Worm (Caenorhabditis elegans) whole organism, L3 larva: ENCODE results near the gene fbxc-28.

Source experiments
- R02D3.7 ChIP-seq: fragments of 150-350 bp; optimal IDR thresholded peaks from 2 replicates; lab custom pipeline; 2014; ENCODE audit warnings: missing biosample characterization, missing genetic modification characterization
- ZK546.5 ChIP-seq: sonication (generic microtip); optimal IDR thresholded peaks from 2 replicates; lab custom pipeline; 2017; ENCODE audit warnings: missing biosample characterization, missing genetic modification characterization
- ceh-28 ChIP-seq: fragments of 150-350 bp; optimal IDR thresholded peaks from 2 replicates; lab custom pipeline; 2014; ENCODE audit warnings: missing biosample characterization, missing genetic modification reagents, missing genetic modification characterization
- ceh-82 ChIP-seq: fragments of 150-350 bp; optimal IDR thresholded peaks from 2 replicates; lab custom pipeline; 2014; ENCODE audit warnings: missing biosample characterization, missing genetic modification characterization
- ceh-9 ChIP-seq: sonication (generic microtip); optimal IDR thresholded peaks from 2 replicates; lab custom pipeline; 2018; ENCODE audit warnings: missing biosample characterization, missing genetic modification characterization
- daf-12 ChIP-seq: fragments of 150-350 bp; optimal IDR thresholded peaks from 2 replicates; lab custom pipeline; 2014; ENCODE audit warnings: missing biosample characterization, missing genetic modification reagents, missing genetic modification characterization
- egl-5 ChIP-seq: fragments of 150-350 bp; optimal IDR thresholded peaks from 2 replicates; lab custom pipeline; 2017; ENCODE audit warnings: missing biosample characterization, missing genetic modification reagents, missing genetic modification characterization, inconsistent platforms
- elt-1 ChIP-seq: fragments of 150-350 bp; optimal IDR thresholded peaks from 2 replicates; lab custom pipeline; 2014; ENCODE audit warnings: missing biosample characterization, missing genetic modification characterization
- elt-3 ChIP-seq, 3 experiments: fragments of 150-350 bp in 1 of 3; sonication (generic microtip) in 2 of 3; optimal IDR thresholded peaks; 2 replicates in 2 of 3; 4 replicates in 1 of 3; lab custom pipeline; 2014 to 2017; ENCODE audit warnings: missing biosample characterization in 3 of 3, missing genetic modification characterization in 3 of 3
- eor-1 ChIP-seq, 2 experiments: fragments of 150-350 bp; optimal IDR thresholded peaks; 2 replicates each; lab custom pipeline; 2014 to 2018; ENCODE audit warnings: missing biosample characterization in 2 of 2, missing genetic modification characterization in 2 of 2
- fkh-10 ChIP-seq: sonication (generic microtip); optimal IDR thresholded peaks from 2 replicates; lab custom pipeline; 2017; ENCODE audit warnings: missing biosample characterization, missing genetic modification reagents, missing genetic modification characterization
- fkh-2 ChIP-seq: fragments of 150-350 bp; optimal IDR thresholded peaks from 2 replicates; lab custom pipeline; 2014; ENCODE audit warnings: missing biosample characterization, missing genetic modification reagents, missing genetic modification characterization
- fos-1 ChIP-seq: fragments of 150-350 bp; optimal IDR thresholded peaks from 2 replicates; lab custom pipeline; 2014; ENCODE audit warnings: missing biosample characterization, missing genetic modification characterization
- hmg-11 ChIP-seq: sonication (generic microtip); optimal IDR thresholded peaks from 2 replicates; lab custom pipeline; 2016; ENCODE audit warnings: missing genetic modification characterization, missing compliant biosample characterization
- jun-1 ChIP-seq: fragments of 150-350 bp; optimal IDR thresholded peaks from 2 replicates; lab custom pipeline; 2014; ENCODE audit warnings: missing biosample characterization, missing genetic modification reagents, missing genetic modification characterization
- lin-39 ChIP-seq: fragments of 150-350 bp; optimal IDR thresholded peaks from 2 replicates; lab custom pipeline; 2018; ENCODE audit warnings: missing biosample characterization, missing genetic modification reagents, missing genetic modification characterization
- lsy-12 ChIP-seq: sonication (generic microtip); optimal IDR thresholded peaks from 2 replicates; lab custom pipeline; 2016; ENCODE audit warnings: mild to moderate bottlenecking, missing genetic modification characterization, missing compliant biosample characterization
- mdl-1 ChIP-seq: fragments of 150-350 bp; optimal IDR thresholded peaks from 2 replicates; lab custom pipeline; 2014; ENCODE audit warnings: missing biosample characterization, missing genetic modification characterization
- mml-1 ChIP-seq: fragments of 150-350 bp; sonication (generic microtip); optimal IDR thresholded peaks from 3 replicates; lab custom pipeline; 2014; ENCODE audit warnings: missing biosample characterization, missing genetic modification characterization
- nfya-1 ChIP-seq: sonication (generic microtip); optimal IDR thresholded peaks from 2 replicates; lab custom pipeline; 2017; ENCODE audit warnings: missing genetic modification characterization, mild to moderate bottlenecking, missing compliant biosample characterization, antibody characterized with exemption, moderate library complexity; ENCODE audit not compliant: insufficient read depth
- nhr-11 ChIP-seq: fragments of 150-350 bp; optimal IDR thresholded peaks from 2 replicates; lab custom pipeline; 2014; ENCODE audit warnings: missing biosample characterization, missing genetic modification characterization
- nhr-12 ChIP-seq: fragments of 150-350 bp; optimal IDR thresholded peaks from 2 replicates; lab custom pipeline; 2014; ENCODE audit warnings: missing biosample characterization, missing genetic modification characterization
- nhr-23 ChIP-seq: fragments of 150-350 bp; optimal IDR thresholded peaks from 2 replicates; lab custom pipeline; 2014; ENCODE audit warnings: missing biosample characterization, missing genetic modification reagents, missing genetic modification characterization
- nhr-237 ChIP-seq: fragments of 150-350 bp; optimal IDR thresholded peaks from 2 replicates; lab custom pipeline; 2014; ENCODE audit warnings: missing biosample characterization, missing genetic modification characterization
- nhr-43 ChIP-seq: sonication (generic microtip); optimal IDR thresholded peaks from 2 replicates; lab custom pipeline; 2016; ENCODE audit warnings: mild to moderate bottlenecking, missing genetic modification characterization, missing compliant biosample characterization; ENCODE audit not compliant: poor library complexity, severe bottlenecking
- nhr-77 ChIP-seq: fragments of 150-350 bp; optimal IDR thresholded peaks from 2 replicates; lab custom pipeline; 2014; ENCODE audit warnings: missing biosample characterization, missing genetic modification characterization
- pha-4 ChIP-seq: fragments of 150-350 bp; optimal IDR thresholded peaks from 2 replicates; lab custom pipeline; 2014; ENCODE audit warnings: missing biosample characterization, missing genetic modification reagents, missing genetic modification characterization
- skn-1 ChIP-seq: fragments of 150-350 bp; optimal IDR thresholded peaks from 2 replicates; lab custom pipeline; 2014; ENCODE audit warnings: missing biosample characterization, missing genetic modification characterization
- snpc-4 ChIP-seq: fragments of 150-350 bp; optimal IDR thresholded peaks from 2 replicates; lab custom pipeline; 2014; ENCODE audit warnings: missing biosample characterization, missing genetic modification characterization
- tbx-2 ChIP-seq: sonication (generic microtip); optimal IDR thresholded peaks from 2 replicates; lab custom pipeline; 2016; ENCODE audit warnings: mild to moderate bottlenecking, missing genetic modification characterization, missing compliant biosample characterization
- unc-39 ChIP-seq: sonication (generic microtip); optimal IDR thresholded peaks from 4 replicates; lab custom pipeline; 2017; ENCODE audit warnings: missing biosample characterization, missing genetic modification characterization
- ztf-4 ChIP-seq: fragments of 150-350 bp; optimal IDR thresholded peaks from 2 replicates; lab custom pipeline; 2014; ENCODE audit warnings: missing biosample characterization, missing genetic modification characterization

Gene fbxc-28

ce11 chrII:900720-901332, 22.8 kb upstream of the fbxc-28 start, which contains the start of gene T07D3.9 (continued):
- TF ChIP-seq nhr-12 (tag; lab: Kevin White, UChicago): no peak
- no peak for TF ChIP-seq nhr-77 (tag; lab: Kevin White, UChicago)
- peak; percentile 40 for TF ChIP-seq ceh-28 (tag; lab: Kevin White, UChicago)
- no peak for TF ChIP-seq nhr-11
- no peak for TF ChIP-seq fkh-10 (GFP tag; lab: Kevin White, UChicago)
- TF ChIP-seq lsy-12 (tag; lab: Kevin White, UChicago): no peak

- TF ChIP-seq lsy-12 (tag; lab: Kevin White, UChicago): no peak
- no peak for TF ChIP-seq hmg-11 (tag; lab: Kevin White, UChicago)
- no peak for TF ChIP-seq nhr-43 (tag; lab: Kevin White, UChicago)
- no peak for TF ChIP-seq mml-1 (tag; lab: Kevin White, UChicago)
- no peak for TF ChIP-seq ceh-82
- no peak for TF ChIP-seq elt-3 (tag; optimal IDR thresholded peaks at IDR 0.05; lab: Kevin White, UChicago)
- TF ChIP-seq unc-39 (tag; lab: Kevin White, UChicago): no peak
- no peak for TF ChIP-seq jun-1
- TF ChIP-seq nhr-23 (tag; lab: Kevin White, UChicago): no peak
- no peak for TF ChIP-seq eor-1 (tag; optimal IDR thresholded peaks at IDR 0.05; lab: Kevin White, UChicago)
- TF ChIP-seq lin-39 (tag; lab: Kevin White, UChicago): no peak
These were observed 22.0 kb upstream of the fbxc-28 start, which contains the start of gene T07D3.2 for ce11 chrII:901632-902031. T07D3.2 (plus strand) TSS chrII:901932.

ce11 chrII:905335-905734, 18.3 kb upstream of the fbxc-28 start:
- TF ChIP-seq snpc-4 (tag; lab: Kevin White, UChicago) (peak; percentile 13), ztf-4 (no peak)

ce11 chrII:909554-909953, 14.1 kb upstream of the fbxc-28 start, which contains the start of the genes fbxc-24 and fbxc-27:
fbxc-24 (minus strand) TSS chrII:909654.
fbxc-27 (plus strand) TSS chrII:909769.
- TF ChIP-seq skn-1 (tag; lab: Kevin White, UChicago): no peak
- TF ChIP-seq fkh-10 (GFP tag; lab: Kevin White, UChicago): no peak
- no peak for TF ChIP-seq tbx-2
- TF ChIP-seq ZK546.5: no peak
- TF ChIP-seq fkh-2: no peak
- TF ChIP-seq elt-3 (tag; optimal IDR thresholded peaks at IDR 0.05; lab: Kevin White, UChicago): no peak
- TF ChIP-seq mdl-1 (tag; lab: Kevin White, UChicago): no peak
- TF ChIP-seq ceh-9 (tag; lab: Kevin White, UChicago): no peak
- no peak for TF ChIP-seq nfya-1 (tag; lab: Kevin White, UChicago)
- no peak for TF ChIP-seq hmg-11 (tag; lab: Kevin White, UChicago)
- no peak for TF ChIP-seq ztf-4
- no peak for TF ChIP-seq nhr-11
- TF ChIP-seq mml-1 (tag; lab: Kevin White, UChicago): no peak
- no peak for TF ChIP-seq fos-1 (tag; lab: Kevin White, UChicago)
- TF ChIP-seq daf-12: no peak
- no peak for TF ChIP-seq nhr-237
- TF ChIP-seq, all 47 proteins: peak for 0

- no peak for TF ChIP-seq egl-5 (tag; lab: Kevin White, UChicago)
- TF ChIP-seq nhr-77 (tag; lab: Kevin White, UChicago): no peak
- TF ChIP-seq elt-1 (tag; lab: Kevin White, UChicago): no peak
- TF ChIP-seq elt-3 (tag; optimal IDR thresholded peaks at IDR 0.05; lab: Kevin White, UChicago): no peak
- TF ChIP-seq ceh-9 (tag; lab: Kevin White, UChicago): no peak
- TF ChIP-seq nhr-43 (tag; lab: Kevin White, UChicago): no peak
- TF ChIP-seq eor-1 (tag; optimal IDR thresholded peaks at IDR 0.05; lab: Kevin White, UChicago): no peak
- no peak for TF ChIP-seq pha-4
- TF ChIP-seq fos-1 (tag; lab: Kevin White, UChicago): no peak
- TF ChIP-seq nfya-1 (tag; lab: Kevin White, UChicago): no peak
- no peak for TF ChIP-seq ztf-4
- no peak for TF ChIP-seq R02D3.7 (tag; lab: Kevin White, UChicago)
- TF ChIP-seq mml-1 (tag; lab: Kevin White, UChicago): no peak
These were observed 11.9 kb upstream of the fbxc-28 start, which contains the start of gene fbxc-31 for ce11 chrII:911680-912079. fbxc-31 (plus strand) TSS chrII:911980.
